Fruit fly (Drosophila melanogaster) Kc167 (cell line): ENCODE measurements around the gene CG42271.

ENCODE experiments used
- Myc ChIP-seq: fragments of >200 bp; optimal IDR thresholded peaks from 2 replicates; lab custom pipeline; 2017; ENCODE audit warnings: missing external identifiers
- Sin3A ChIP-seq: fragments of >200 bp; optimal IDR thresholded peaks from 2 replicates; lab custom pipeline; 2018; ENCODE audit warnings: missing external identifiers
- h ChIP-seq: fragments of >200 bp; optimal IDR thresholded peaks from 3 replicates; lab custom pipeline; 2018; ENCODE audit warnings: missing external identifiers
- insv ChIP-seq: fragments of >200 bp; optimal IDR thresholded peaks from 3 replicates; lab custom pipeline; 2018; ENCODE audit warnings: missing external identifiers
- psq ChIP-seq: fragments of >200 bp; optimal IDR thresholded peaks from 2 replicates; lab custom pipeline; 2017; ENCODE audit warnings: missing external identifiers
- ttk ChIP-seq: sonication (Bioruptor generic); optimal IDR thresholded peaks from 2 replicates; lab custom pipeline; 2017; ENCODE audit warnings: missing external identifiers

CG42271 gene

dm6 chrX:14209209-14209781 lies 24.6 kb downstream of the CG42271 start:
- TF ChIP-seq insv (no peak), ttk (lab: Kevin White, UChicago) (no peak), Myc (lab: Kevin White, UChicago) (no peak), psq (lab: Kevin White, UChicago) (no peak), h (lab: Kevin White, UChicago) (no peak)

dm6 chrX:14208426-14209208 lies 25.2 kb downstream of the CG42271 start:
- TF ChIP-seq ttk (lab: Kevin White, UChicago) (no peak), insv (no peak), Myc (lab: Kevin White, UChicago) (no peak), Sin3A (lab: Kevin White, UChicago) (no peak), psq (lab: Kevin White, UChicago) (no peak), h (lab: Kevin White, UChicago) (no peak)

dm6 chrX:14201178-14201577 lies 32.7 kb downstream of the CG42271 start, which contains the start of gene Prp16:
TSS of gene Prp16 (plus strand) at chrX:14201362.
- TF ChIP-seq insv (no peak), psq (lab: Kevin White, UChicago) (no peak), Myc (lab: Kevin White, UChicago) (no peak), ttk (lab: Kevin White, UChicago) (no peak), Sin3A (lab: Kevin White, UChicago) (no peak), h (lab: Kevin White, UChicago) (no peak)

dm6 chrX:14199967-14200531 lies 33.8 kb downstream of the CG42271 start, which contains the start of gene CG11590:
TSS of gene CG11590 (plus strand) at chrX:14200178.
- TF ChIP-seq Myc (lab: Kevin White, UChicago) (no peak), psq (lab: Kevin White, UChicago) (no peak), Sin3A (lab: Kevin White, UChicago) (no peak), ttk (lab: Kevin White, UChicago) (no peak)

- TF ChIP-seq psq (lab: Kevin White, UChicago) (no peak), Sin3A (lab: Kevin White, UChicago) (no peak)
Observed at dm6 chrX:14193013-14193412, 40.9 kb downstream of the CG42271 start, which contains the start of gene yl. TSS of gene yl (plus strand) at chrX:14193214.

dm6 chrX:14191918-14192317 lies 41.9 kb downstream of the CG42271 start, which contains the start of gene CG13403:
TSS of gene CG13403 (minus strand) at chrX:14192018.
- TF ChIP-seq psq (lab: Kevin White, UChicago) (no peak), h (lab: Kevin White, UChicago) (no peak), ttk (lab: Kevin White, UChicago) (no peak), insv (no peak), Myc (lab: Kevin White, UChicago) (no peak), Sin3A (lab: Kevin White, UChicago) (no peak)

dm6 chrX:14189216-14189615 lies 44.6 kb downstream of the CG42271 start, which contains the start of gene CG11585:
TSS of gene CG11585 (plus strand) at chrX:14189516.
- TF ChIP-seq Myc (lab: Kevin White, UChicago) (no peak), ttk (lab: Kevin White, UChicago) (no peak), h (lab: Kevin White, UChicago) (no peak), psq (lab: Kevin White, UChicago) (no peak), Sin3A (lab: Kevin White, UChicago) (no peak), insv (no peak)

dm6 chrX:14186953-14187352 lies 46.9 kb downstream of the CG42271 start, which contains the start of gene CG12481:
TSS of gene CG12481 (plus strand) at chrX:14187253.
- TF ChIP-seq Sin3A (lab: Kevin White, UChicago) (no peak), psq (lab: Kevin White, UChicago) (no peak), ttk (lab: Kevin White, UChicago) (no peak), h (lab: Kevin White, UChicago) (no peak), insv (no peak), Myc (lab: Kevin White, UChicago) (no peak)

- TF ChIP-seq Sin3A (lab: Kevin White, UChicago) (no peak), h (lab: Kevin White, UChicago) (no peak), insv (no peak), psq (lab: Kevin White, UChicago) (no peak), Myc (lab: Kevin White, UChicago) (no peak), ttk (lab: Kevin White, UChicago) (no peak)
Observed at dm6 chrX:14184062-14184611, 49.7 kb downstream of the CG42271 start, which contains the start of gene CG32603. TSS of gene CG32603 (plus strand) at chrX:14184561.

- no peak for TF ChIP-seq Sin3A (lab: Kevin White, UChicago)
- TF ChIP-seq psq (lab: Kevin White, UChicago) = no peak
- no peak for TF ChIP-seq ttk (lab: Kevin White, UChicago)
- no peak for TF ChIP-seq Myc (lab: Kevin White, UChicago)
- no peak for TF ChIP-seq h (lab: Kevin White, UChicago)
- no peak for TF ChIP-seq insv
Observed at dm6 chrX:14180728-14181127, 53.1 kb downstream of the CG42271 start, which contains the start of gene CG11584. TSS of gene CG11584 (plus strand) at chrX:14181028.
